Worm (Caenorhabditis elegans) whole organism, mixed stage, embryonic: ENCODE results near the gene Y38H6C.20.
A peak's percentile ranks its signal among the peaks of the same experiment; 100 is the strongest.

Experiments used
- M03D4.4 ChIP-seq: sonication (generic microtip); optimal IDR thresholded peaks from 2 replicates; lab custom pipeline; 2017; ENCODE audit warnings: mild to moderate bottlenecking, missing genetic modification characterization, missing compliant biosample characterization
- bed-3 ChIP-seq: fragments of 200-800 bp; sonication (Bioruptor generic); optimal IDR thresholded peaks from 3 replicates; lab custom pipeline; 2018; ENCODE audit warnings: mild to moderate bottlenecking, missing genetic modification characterization, moderate library complexity, missing compliant biosample characterization
- blmp-1 ChIP-seq: fragments of 150-350 bp; optimal IDR thresholded peaks from 2 replicates; lab custom pipeline; 2014; ENCODE audit warnings: missing biosample characterization, missing genetic modification characterization
- ceh-39 ChIP-seq: fragments of 150-350 bp; optimal IDR thresholded peaks from 2 replicates; lab custom pipeline; 2014; ENCODE audit warnings: missing biosample characterization, missing genetic modification characterization
- ceh-43 ChIP-seq: fragments of 200-800 bp; sonication (Bioruptor generic); optimal IDR thresholded peaks from 2 replicates; lab custom pipeline; 2018; ENCODE audit warnings: mild to moderate bottlenecking, missing genetic modification characterization, moderate library complexity, missing compliant biosample characterization
- ceh-83 ChIP-seq: fragments of 200-800 bp; sonication (Bioruptor generic); optimal IDR thresholded peaks from 2 replicates; lab custom pipeline; 2018; ENCODE audit warnings: mild to moderate bottlenecking, missing genetic modification characterization, missing compliant biosample characterization
- ces-1 ChIP-seq: fragments of 150-350 bp; optimal IDR thresholded peaks from 2 replicates; lab custom pipeline; 2014; ENCODE audit warnings: missing biosample characterization, missing genetic modification reagents, missing genetic modification characterization
- cnd-1 ChIP-seq: fragments of 200-800 bp; sonication (Bioruptor generic); optimal IDR thresholded peaks from 2 replicates; lab custom pipeline; 2018; ENCODE audit warnings: mild to moderate bottlenecking, missing genetic modification characterization, missing compliant biosample characterization
- drap-1 ChIP-seq: fragments of 200-800 bp; sonication (Bioruptor generic); optimal IDR thresholded peaks from 3 replicates; lab custom pipeline; 2018; ENCODE audit warnings: mild to moderate bottlenecking, missing genetic modification characterization, missing compliant biosample characterization
- elt-1 ChIP-seq: sonication (generic microtip); optimal IDR thresholded peaks from 2 replicates; lab custom pipeline; 2017; ENCODE audit warnings: missing genetic modification characterization, mild to moderate bottlenecking, missing compliant biosample characterization, antibody characterized with exemption, moderate library complexity, borderline replicate concordance; ENCODE audit not compliant: insufficient read depth
- elt-3 ChIP-seq: fragments of 150-350 bp; optimal IDR thresholded peaks from 2 replicates; lab custom pipeline; 2014; ENCODE audit warnings: missing biosample characterization, missing genetic modification characterization
- flh-1 ChIP-seq: fragments of 200-800 bp; sonication (Bioruptor generic); optimal IDR thresholded peaks from 2 replicates; lab custom pipeline; 2018; ENCODE audit warnings: mild to moderate bottlenecking, missing genetic modification characterization, moderate library complexity, missing compliant biosample characterization
- hlh-1 ChIP-seq: fragments of 150-350 bp; optimal IDR thresholded peaks from 2 replicates; lab custom pipeline; 2014; ENCODE audit warnings: missing biosample characterization, missing genetic modification reagents, missing genetic modification characterization
- lin-13 ChIP-seq: fragments of 150-350 bp; optimal IDR thresholded peaks from 2 replicates; lab custom pipeline; 2014; ENCODE audit warnings: missing biosample characterization, missing genetic modification characterization
- lin-32 ChIP-seq: fragments of 200-800 bp; sonication (Bioruptor generic); optimal IDR thresholded peaks from 2 replicates; lab custom pipeline; 2018; ENCODE audit warnings: mild to moderate bottlenecking, missing genetic modification characterization, missing compliant biosample characterization
- lsy-2 ChIP-seq: fragments of 150-350 bp; optimal IDR thresholded peaks from 2 replicates; lab custom pipeline; 2014; ENCODE audit warnings: missing biosample characterization, missing genetic modification characterization
- mep-1 ChIP-seq: fragments of 150-350 bp; optimal IDR thresholded peaks from 2 replicates; lab custom pipeline; 2017; ENCODE audit warnings: missing biosample characterization, missing genetic modification reagents, missing genetic modification characterization, inconsistent platforms
- mls-2 ChIP-seq: sonication (generic microtip); optimal IDR thresholded peaks from 2 replicates; lab custom pipeline; 2016; ENCODE audit warnings: mild to moderate bottlenecking, missing genetic modification characterization, moderate library complexity, missing compliant biosample characterization
- nhr-12 ChIP-seq: fragments of 150-350 bp; optimal IDR thresholded peaks from 2 replicates; lab custom pipeline; 2014; ENCODE audit warnings: missing biosample characterization, missing genetic modification characterization
- nhr-2 ChIP-seq: fragments of 150-350 bp; optimal IDR thresholded peaks from 2 replicates; lab custom pipeline; 2014; ENCODE audit warnings: missing biosample characterization, missing genetic modification characterization
- nhr-237 ChIP-seq: fragments of 150-350 bp; optimal IDR thresholded peaks from 2 replicates; lab custom pipeline; 2014; ENCODE audit warnings: missing biosample characterization, missing genetic modification characterization
- nhr-76 ChIP-seq: sonication (generic microtip); optimal IDR thresholded peaks from 2 replicates; lab custom pipeline; 2017; ENCODE audit warnings: missing biosample characterization, missing genetic modification characterization
- pha-4 ChIP-seq: fragments of 150-350 bp; optimal IDR thresholded peaks from 2 replicates; lab custom pipeline; 2018; ENCODE audit warnings: missing biosample characterization, missing genetic modification reagents, missing genetic modification characterization
- sem-2 ChIP-seq: fragments of 200-800 bp; sonication (Bioruptor generic); optimal IDR thresholded peaks from 2 replicates; lab custom pipeline; 2018; ENCODE audit warnings: mild to moderate bottlenecking, missing genetic modification characterization, missing compliant biosample characterization
- snpc-4 ChIP-seq: fragments of 150-350 bp; optimal IDR thresholded peaks from 2 replicates; lab custom pipeline; 2014; ENCODE audit warnings: missing biosample characterization, missing genetic modification characterization
- sptf-1 ChIP-seq: sonication (generic microtip); optimal IDR thresholded peaks from 2 replicates; lab custom pipeline; 2017; ENCODE audit warnings: mild to moderate bottlenecking, missing genetic modification characterization, moderate library complexity, missing compliant biosample characterization
- unc-120 ChIP-seq: sonication (generic microtip); optimal IDR thresholded peaks from 2 replicates; lab custom pipeline; 2017; ENCODE audit warnings: missing genetic modification characterization, missing compliant biosample characterization; ENCODE audit not compliant: poor library complexity, severe bottlenecking
- unc-39 ChIP-seq: fragments of 150-350 bp; optimal IDR thresholded peaks from 2 replicates; lab custom pipeline; 2014; ENCODE audit warnings: missing biosample characterization, missing genetic modification characterization
- unc-62 ChIP-seq: fragments of 150-350 bp; optimal IDR thresholded peaks from 2 replicates; lab custom pipeline; 2014; ENCODE audit warnings: missing biosample characterization, missing genetic modification reagents, missing genetic modification characterization
- ztf-11 ChIP-seq: fragments of 150-350 bp; optimal IDR thresholded peaks from 2 replicates; lab custom pipeline; 2014; ENCODE audit warnings: missing biosample characterization, missing genetic modification characterization

Y38H6C.20 gene

ce11 chrV:20544092-20544491 lies 6.9 kb downstream of the Y38H6C.20 start, which contains the start of gene slc-36.3:
Gene slc-36.3, minus strand, starts transcription at chrV:20544192.
- TF ChIP-seq ceh-39 = no peak
- no peak for TF ChIP-seq hlh-1 (tag; lab: Kevin White, UChicago)
- no peak for TF ChIP-seq unc-120 (tag; lab: Kevin White, UChicago)
- no peak for TF ChIP-seq blmp-1 (tag; lab: Kevin White, UChicago)

ce11 chrV:20539055-20539454 lies 11.9 kb downstream of the Y38H6C.20 start, which contains the start of gene Y38H6C.16:
Gene Y38H6C.16, minus strand, starts transcription at chrV:20539347.
- TF ChIP-seq lin-32 (GFP tag; lab: Kevin White, UChicago) = no peak
- TF ChIP-seq blmp-1 (tag; lab: Kevin White, UChicago) = no peak
- TF ChIP-seq snpc-4 (tag; lab: Kevin White, UChicago) = no peak
- no peak for TF ChIP-seq drap-1 (GFP tag; lab: Kevin White, UChicago)
- no peak for TF ChIP-seq ceh-83 (GFP tag; lab: Kevin White, UChicago)
- TF ChIP-seq mls-2 (tag; lab: Kevin White, UChicago) = no peak
- no peak for TF ChIP-seq cnd-1 (tag; lab: Kevin White, UChicago)
- no peak for TF ChIP-seq nhr-237 (tag; lab: Kevin White, UChicago)
- no peak for TF ChIP-seq hlh-1 (tag; lab: Kevin White, UChicago)
- no peak for TF ChIP-seq sptf-1
- TF ChIP-seq ces-1 (GFP tag; lab: Kevin White, UChicago) = no peak
- no peak for TF ChIP-seq lsy-2 (tag; lab: Kevin White, UChicago)
- TF ChIP-seq nhr-12 (tag; lab: Kevin White, UChicago) = no peak
- TF ChIP-seq pha-4 (tag; lab: Kevin White, UChicago) = no peak
- TF ChIP-seq elt-1 = no peak
- TF ChIP-seq nhr-2 = no peak

- TF ChIP-seq sptf-1 (no peak), pha-4 (tag; lab: Kevin White, UChicago) (no peak), ceh-43 (GFP tag; lab: Kevin White, UChicago) (no peak), ztf-11 (tag; lab: Kevin White, UChicago) (no peak), mep-1 (no peak), nhr-12 (tag; lab: Kevin White, UChicago) (no peak), ces-1 (GFP tag; lab: Kevin White, UChicago) (no peak), elt-1 (no peak), lin-13 (tag; lab: Kevin White, UChicago) (no peak), mls-2 (tag; lab: Kevin White, UChicago) (no peak), unc-62 (GFP tag; lab: Kevin White, UChicago) (no peak), M03D4.4 (no peak), ceh-83 (GFP tag; lab: Kevin White, UChicago) (no peak), drap-1 (GFP tag; lab: Kevin White, UChicago) (no peak), nhr-2 (no peak), elt-3 (tag; lab: Kevin White, UChicago) (no peak), sem-2 (GFP tag; lab: Kevin White, UChicago) (no peak)
These were observed 14.8 kb downstream of the Y38H6C.20 start, which contains the start of gene Y38H6C.15 for ce11 chrV:20536208-20536607. Gene Y38H6C.15, minus strand, starts transcription at chrV:20536308.

- TF ChIP-seq nhr-237 (tag; lab: Kevin White, UChicago) (no peak), flh-1 (no peak), unc-39 (no peak), ces-1 (GFP tag; lab: Kevin White, UChicago) (peak; percentile 15)
- TF ChIP-seq, all 35 proteins: peak for 1
These were observed 16.9 kb downstream of the Y38H6C.20 start, which contains the start of gene famh-161 for ce11 chrV:20534072-20534471. Gene famh-161, minus strand, starts transcription at chrV:20534172.

ce11 chrV:20527493-20527892 lies 23.5 kb downstream of the Y38H6C.20 start, which contains the start of gene Y38H6C.13:
Gene Y38H6C.13, plus strand, starts transcription at chrV:20527793.
- TF ChIP-seq unc-39 (no peak), nhr-76 (tag; lab: Kevin White, UChicago) (no peak), bed-3 (no peak)
- TF ChIP-seq, all 35 proteins: peak for 0
